Worm (Caenorhabditis elegans): ENCODE measurements around the gene cyp-35A4.
"Not testable (repeated sequence)": the region's sequence is repeated elsewhere in the genome, so short reads cannot be mapped to it uniquely, and the experiment has no call there.

ce11 chrV:4063559-4064164 lies 32.2 kb downstream of the cyp-35A4 start:
- not testable (repeated sequence) for TF ChIP-seq tbx-2 (tag; optimal IDR thresholded peaks at IDR 0.05); nhr-90 (tag; optimal IDR thresholded peaks at IDR 0.05; ENCODE audit: poor library complexity); nhr-28 (tag; optimal IDR thresholded peaks at IDR 0.05); nhr-77 (tag; optimal IDR thresholded peaks at IDR 0.05); ama-1 (optimal IDR thresholded peaks at IDR 0.05)

All from whole organism, L1 larva.